Worm (Caenorhabditis elegans): Measurements from ENCODE around the gene Y81B9A.1.

Gene Y81B9A.1

ce11 chrX:9232037-9232436, 39.8 kb downstream of the Y81B9A.1 start, which contains the start of gene vav-1:
TSS of gene vav-1 (minus strand) at chrX:9232137.
- TF ChIP-seq pha-4 (tag; optimal IDR thresholded peaks at IDR 0.05) (no peak), K02D7.2 (tag; optimal IDR thresholded peaks at IDR 0.05) (no peak), ama-1 (optimal IDR thresholded peaks at IDR 0.05) (no peak), K09A11.1 (tag; optimal IDR thresholded peaks at IDR 0.05; ENCODE audit: insufficient read depth) (no peak), nfya-1 (tag; optimal IDR thresholded peaks at IDR 0.05) (no peak), pat-9 (tag; optimal IDR thresholded peaks at IDR 0.05) (no peak), ceh-24 (tag; optimal IDR thresholded peaks at IDR 0.05) (no peak), hlh-30 (tag; optimal IDR thresholded peaks at IDR 0.05; ENCODE audit: insufficient read depth) (no peak)

- TF ChIP-seq C08G9.2 (tag; optimal IDR thresholded peaks at IDR 0.05) (peak; percentile 31), sox-4 (tag; optimal IDR thresholded peaks at IDR 0.05) (no peak), pqm-1 (tag; optimal IDR thresholded peaks at IDR 0.05) (no peak), elt-4 (tag; optimal IDR thresholded peaks at IDR 0.05) (peak; percentile 63), ceh-34 (tag; optimal IDR thresholded peaks at IDR 0.05) (no peak), odd-2 (tag; optimal IDR thresholded peaks at IDR 0.05) (no peak), sdc-2 (tag; optimal IDR thresholded peaks at IDR 0.05) (peak; percentile 27), pag-3 (tag; optimal IDR thresholded peaks at IDR 0.05; ENCODE audit: borderline replicate concordance) (no peak), hlh-30 (tag; optimal IDR thresholded peaks at IDR 0.05; ENCODE audit: insufficient read depth) (no peak), madf-2 (tag; optimal IDR thresholded peaks at IDR 0.05) (no peak)
Observed at ce11 chrX:9233805-9234204, 41.6 kb downstream of the Y81B9A.1 start.

ce11 chrX:9234518-9234917, 42.3 kb downstream of the Y81B9A.1 start, which contains the start of gene col-175:
TSS of gene col-175 (minus strand) at chrX:9234618.
- TF ChIP-seq ztf-16 (tag; optimal IDR thresholded peaks at IDR 0.05) (no peak), dve-1 (tag; optimal IDR thresholded peaks at IDR 0.05) (no peak), K09A11.1 (tag; optimal IDR thresholded peaks at IDR 0.05; ENCODE audit: insufficient read depth) (no peak), pat-9 (tag; optimal IDR thresholded peaks at IDR 0.05) (no peak), mec-3 (tag; optimal IDR thresholded peaks at IDR 0.05; ENCODE audit: borderline replicate concordance) (no peak), ceh-30 (tag; optimal IDR thresholded peaks at IDR 0.05) (no peak), ceh-31 (tag; optimal IDR thresholded peaks at IDR 0.05) (no peak), zip-5 (tag; optimal IDR thresholded peaks at IDR 0.05) (no peak), hlh-30 (tag; optimal IDR thresholded peaks at IDR 0.05; ENCODE audit: insufficient read depth) (no peak), ama-1 (optimal IDR thresholded peaks at IDR 0.05) (no peak), hlh-6 (tag; optimal IDR thresholded peaks at IDR 0.05) (no peak), ttx-3 (tag; optimal IDR thresholded peaks at IDR 0.05) (no peak), C38D4.7 (GFP tag; optimal IDR thresholded peaks at IDR 0.05) (no peak), sox-4 (tag; optimal IDR thresholded peaks at IDR 0.05) (no peak), gmeb-2 (tag; optimal IDR thresholded peaks at IDR 0.05) (no peak), lim-6 (tag; optimal IDR thresholded peaks at IDR 0.05) (no peak), fkh-6 (tag; optimal IDR thresholded peaks at IDR 0.05) (no peak), ceh-14 (tag; optimal IDR thresholded peaks at IDR 0.05) (no peak), ets-4 (tag; optimal IDR thresholded peaks at IDR 0.05) (no peak), unc-55 (GFP tag; optimal IDR thresholded peaks at IDR 0.05) (no peak)

DNA sequence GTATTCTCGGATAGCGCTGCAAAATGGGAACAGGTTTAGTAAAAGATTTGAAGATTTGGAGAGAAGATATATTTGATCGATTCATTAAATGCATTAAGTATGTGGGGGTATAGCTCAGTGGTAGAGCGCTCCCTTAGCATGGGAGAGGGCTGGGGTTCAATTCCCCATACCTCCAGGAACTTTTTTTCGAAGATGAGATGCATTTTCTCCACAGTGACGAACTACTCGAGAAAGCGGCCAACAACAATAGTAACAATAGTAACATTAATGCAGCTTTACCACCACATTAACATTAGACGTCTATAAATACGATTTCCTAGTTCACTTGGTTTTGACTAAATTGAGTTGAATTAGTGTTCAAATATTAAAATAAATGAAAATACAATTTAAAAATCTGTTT, 45.5 kb downstream of the Y81B9A.1 start:
- TF ChIP-seq elt-4 (tag; optimal IDR thresholded peaks at IDR 0.05) = no peak

- no peak for TF ChIP-seq ceh-14 (tag; optimal IDR thresholded peaks at IDR 0.05)
- TF ChIP-seq ceh-9 (tag; optimal IDR thresholded peaks at IDR 0.05) = no peak
- TF ChIP-seq sdc-2 (tag; optimal IDR thresholded peaks at IDR 0.05) = no peak
- TF ChIP-seq ref-2 (tag; optimal IDR thresholded peaks at IDR 0.05) = no peak
- TF ChIP-seq mec-3 (tag; optimal IDR thresholded peaks at IDR 0.05; ENCODE audit: borderline replicate concordance) = no peak
- TF ChIP-seq ceh-19 (GFP tag; optimal IDR thresholded peaks at IDR 0.05) = no peak
- TF ChIP-seq lin-11 (tag; optimal IDR thresholded peaks at IDR 0.05) = no peak
- TF ChIP-seq pha-2 (tag; optimal IDR thresholded peaks at IDR 0.05) = no peak
- TF ChIP-seq ceh-22 (tag; optimal IDR thresholded peaks at IDR 0.05) = no peak
- TF ChIP-seq elt-4 (tag; optimal IDR thresholded peaks at IDR 0.05) = no peak
- no peak for TF ChIP-seq ama-1 (optimal IDR thresholded peaks at IDR 0.05)
- no peak for TF ChIP-seq sox-4 (tag; optimal IDR thresholded peaks at IDR 0.05)
Observed at ce11 chrX:9238692-9239091, 46.4 kb downstream of the Y81B9A.1 start.
